Worm (Caenorhabditis elegans): Measurements from ENCODE around the gene tsp-12.

ce11 chrIV:10164086-10164485 lies 13.7 kb upstream of the tsp-12 start:
- TF ChIP-seq mep-1 (tag; optimal IDR thresholded peaks at IDR 0.05) (no peak), unc-62 (GFP tag; optimal IDR thresholded peaks at IDR 0.05 in 1 of 2) (no peak), unc-62 (tag; optimal IDR thresholded peaks at IDR 0.05) (no peak), saeg-2 (GFP tag; IDR thresholded peaks at IDR 0.05) (no peak)
